Worm (Caenorhabditis elegans) whole organism, L4/young adult: ENCODE results near the gene exo-1.
A peak's percentile ranks its signal among the peaks of the same experiment; 100 is the strongest.

Experiments used
- W03F9.2 ChIP-seq: fragments of 150-350 bp; optimal IDR thresholded peaks from 2 replicates; lab custom pipeline; 2014; ENCODE audit warnings: missing biosample characterization, missing genetic modification characterization
- dao-5 ChIP-seq: sonication (generic microtip); optimal IDR thresholded peaks from 2 replicates; lab custom pipeline; 2016; ENCODE audit warnings: missing genotype, missing genetic modification characterization, moderate library complexity, missing compliant biosample characterization
- him-1 ChIP-seq: sonication (generic microtip); optimal IDR thresholded peaks from 2 replicates; lab custom pipeline; 2016; ENCODE audit warnings: missing genotype, missing genetic modification reagents, missing genetic modification characterization, missing compliant biosample characterization

exo-1 gene

DNA sequence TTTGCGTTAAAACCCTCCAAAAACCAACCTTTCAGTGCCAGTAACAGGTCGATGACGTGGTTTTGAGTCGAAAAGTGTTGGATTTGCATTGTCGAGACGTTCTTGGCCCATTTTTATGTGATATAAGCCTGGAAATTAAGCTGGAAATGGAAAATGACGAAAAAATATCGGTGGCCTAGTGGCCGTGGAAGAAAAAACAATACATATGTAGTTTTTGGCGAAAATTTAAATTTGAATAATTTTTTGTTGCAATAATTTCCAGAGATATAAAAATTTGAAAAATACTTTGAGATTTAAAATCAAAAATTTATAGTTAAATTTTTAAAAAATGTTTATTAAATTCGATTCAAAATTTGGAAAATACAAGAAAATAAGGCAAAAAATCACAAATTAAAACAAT lies 16.1 kb downstream of the exo-1 start, which contains the start of gene ciao-2B:
ciao-2B (minus strand) TSS at position 130 of the 400 bp plus-strand sequence.
- TF ChIP-seq W03F9.2 (tag; lab: Kevin White, UChicago): no peak
- no peak for TF ChIP-seq dao-5 (tag; lab: Kevin White, UChicago)
- no peak for TF ChIP-seq him-1 (tag; lab: Kevin White, UChicago)

DNA sequence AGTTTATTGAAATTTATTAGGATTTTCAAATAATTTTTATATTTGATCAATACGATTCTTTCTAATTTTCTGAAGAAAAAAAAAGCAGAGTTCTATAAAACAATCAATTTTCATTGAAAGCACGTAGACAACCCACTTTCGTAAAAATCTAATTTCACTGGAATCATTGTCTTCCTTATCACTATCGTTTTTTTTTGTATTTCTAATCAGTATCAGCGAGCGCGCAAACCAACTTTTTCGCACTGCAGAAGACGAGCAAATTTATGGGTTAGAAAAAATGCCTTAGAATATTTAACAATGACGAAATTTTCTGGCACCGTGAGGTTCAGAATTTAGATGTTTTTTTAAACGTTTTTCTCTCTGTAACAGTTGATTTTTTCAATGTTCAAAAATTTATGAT lies 29.5 kb downstream of the exo-1 start:
- TF ChIP-seq dao-5 (tag; lab: Kevin White, UChicago): no peak
- no peak for TF ChIP-seq him-1 (tag; lab: Kevin White, UChicago)

DNA sequence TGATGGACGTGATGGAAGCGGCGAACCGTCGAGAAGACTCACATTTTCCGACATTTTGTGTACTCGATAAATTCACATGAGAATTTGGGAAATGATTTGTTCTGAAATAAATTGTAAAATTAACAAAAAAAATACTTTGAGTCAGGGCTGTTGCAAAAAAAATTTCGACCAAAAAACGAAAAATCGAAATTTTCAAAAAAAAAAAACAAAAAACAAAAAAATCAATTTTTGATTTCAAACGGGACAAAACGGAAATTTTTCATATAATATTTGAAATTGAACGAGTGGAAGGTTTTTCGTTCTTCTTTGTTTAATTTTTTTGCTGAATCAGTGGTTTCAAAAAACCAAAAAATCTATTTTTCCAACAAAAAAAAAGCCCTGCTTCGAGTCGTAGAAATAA lies 31.9 kb downstream of the exo-1 start, which contains the start of gene cua-1:
cua-1 (minus strand) TSS at position 101 of the 400 bp plus-strand sequence.
- TF ChIP-seq W03F9.2 (tag; lab: Kevin White, UChicago): no peak
- TF ChIP-seq him-1 (tag; lab: Kevin White, UChicago): no peak

DNA sequence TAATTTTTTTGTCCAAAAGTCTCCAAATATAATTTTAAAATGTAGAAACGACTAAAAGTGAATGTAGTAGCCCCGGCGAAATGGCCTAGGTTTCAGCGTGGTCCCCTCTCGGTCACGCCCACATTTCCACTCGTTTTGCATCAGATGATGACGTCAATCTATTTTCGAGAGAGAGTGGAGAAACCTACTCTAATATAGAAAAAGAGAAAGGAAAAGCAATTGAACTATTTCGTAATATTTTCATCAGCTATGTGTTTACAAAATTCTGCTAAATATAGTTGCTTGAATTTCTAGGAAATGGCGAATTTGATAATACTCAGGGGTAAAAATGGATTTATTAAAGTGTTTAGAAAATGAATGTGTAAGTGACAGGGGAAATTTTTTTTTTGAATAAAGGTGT lies 32.5 kb downstream of the exo-1 start:
- TF ChIP-seq him-1 (tag; lab: Kevin White, UChicago) (no peak), W03F9.2 (tag; lab: Kevin White, UChicago) (no peak), dao-5 (tag; lab: Kevin White, UChicago) (no peak)

DNA sequence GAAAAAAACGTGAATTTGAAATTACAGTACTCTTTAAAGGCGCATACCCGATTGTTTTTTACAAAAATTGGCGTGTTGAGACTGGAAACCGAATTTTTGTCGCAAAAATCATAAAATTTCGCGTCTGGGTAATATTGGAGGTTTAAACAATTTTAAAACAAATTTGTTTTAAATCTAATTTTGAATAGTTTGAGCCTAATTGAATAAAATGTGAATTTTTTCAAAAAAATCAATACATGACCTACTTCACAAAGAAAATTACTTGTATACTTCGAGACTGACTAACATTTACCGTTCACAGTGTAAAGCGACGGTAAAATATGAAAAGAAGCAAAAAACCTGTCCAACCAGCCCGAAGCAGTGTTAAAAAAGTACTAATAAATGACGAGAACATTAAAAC lies 34.0 kb downstream of the exo-1 start:
- no peak for TF ChIP-seq him-1 (tag; lab: Kevin White, UChicago)
- TF ChIP-seq W03F9.2 (tag; lab: Kevin White, UChicago): no peak
- TF ChIP-seq dao-5 (tag; lab: Kevin White, UChicago): no peak

DNA sequence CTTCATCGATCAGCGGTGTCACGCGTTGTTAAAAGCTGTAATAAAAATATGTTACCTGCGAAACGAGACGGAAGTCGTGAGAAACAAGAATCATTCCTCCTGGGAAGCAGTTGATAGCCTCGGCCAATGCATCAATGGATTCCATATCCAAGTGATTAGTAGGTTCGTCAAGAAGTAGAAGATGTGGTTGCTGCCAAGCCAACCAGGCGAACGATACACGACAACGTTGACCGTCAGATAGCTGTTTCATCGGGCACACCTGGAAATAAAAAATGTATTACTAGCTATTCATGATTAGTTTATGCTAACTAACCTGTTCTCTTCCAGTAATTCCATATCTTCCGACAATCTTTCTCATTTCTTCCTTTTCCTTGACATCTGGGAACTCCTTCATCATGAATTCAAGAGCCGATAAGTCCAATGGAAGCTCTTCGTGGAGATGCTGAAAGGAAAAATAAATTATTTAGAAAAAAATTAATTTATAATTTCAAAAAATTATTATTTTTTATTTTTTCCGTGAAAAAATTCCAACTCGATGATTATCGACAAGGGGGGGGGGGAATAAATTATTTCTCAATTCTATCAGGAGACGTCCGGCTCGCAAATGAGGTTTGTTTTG lies 35.8 kb downstream of the exo-1 start, which contains the start of gene tag-164:
tag-164 (plus strand) TSS at position 569 of the 619 bp plus-strand sequence.
- TF ChIP-seq dao-5 (tag; lab: Kevin White, UChicago) (no peak), him-1 (tag; lab: Kevin White, UChicago) (no peak), W03F9.2 (tag; lab: Kevin White, UChicago) (no peak)

DNA sequence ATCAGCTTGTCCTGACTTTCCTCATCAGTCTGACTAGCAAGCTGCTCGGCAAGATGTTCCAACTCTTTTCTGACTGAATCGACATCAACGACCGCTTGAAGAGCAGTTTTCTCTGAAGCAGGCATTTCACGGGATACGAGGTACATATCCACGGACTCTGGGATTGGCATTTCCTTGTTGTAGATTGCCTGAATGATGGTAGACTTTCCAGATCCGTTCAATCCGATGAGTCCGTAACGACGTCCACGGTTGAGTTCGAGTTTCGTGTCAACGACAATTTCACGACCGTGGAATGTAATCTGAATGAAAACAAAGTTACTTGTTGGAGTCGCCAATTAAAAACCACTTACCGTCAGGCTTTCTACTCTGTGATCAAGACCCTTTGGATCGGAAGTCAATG lies 38.2 kb downstream of the exo-1 start:
- TF ChIP-seq dao-5 (tag; lab: Kevin White, UChicago) (no peak), W03F9.2 (tag; lab: Kevin White, UChicago) (no peak), him-1 (tag; lab: Kevin White, UChicago) (no peak)

DNA sequence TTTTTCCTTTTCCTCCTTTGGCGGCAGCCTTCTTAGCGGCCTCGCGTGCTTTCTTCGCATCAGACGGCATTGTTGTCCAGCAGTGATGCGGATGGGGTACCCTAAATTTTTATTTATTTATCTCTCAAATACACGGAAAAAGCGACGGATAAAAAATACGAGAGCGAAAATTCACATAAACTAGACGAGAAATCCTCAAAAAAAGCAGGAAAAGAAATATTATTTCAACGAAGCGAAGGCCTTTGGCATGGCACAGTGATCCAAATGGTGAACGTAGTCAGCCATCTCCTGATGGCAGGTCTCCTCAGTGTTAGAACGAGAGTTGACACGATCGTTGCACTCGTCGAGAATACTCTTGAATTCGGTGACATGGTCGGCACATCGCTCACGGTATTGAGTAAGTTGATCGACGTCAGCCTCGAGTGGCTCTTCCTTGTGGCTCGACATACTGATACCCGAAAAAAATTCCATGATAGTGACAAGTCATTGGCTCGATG lies 38.9 kb downstream of the exo-1 start, which contains the start of the genes abcf-2 and T27E9.2:
abcf-2 (minus strand) TSS at position 101 of the 497 bp plus-strand sequence.
T27E9.2 (minus strand) TSS at position 447 of the 497 bp plus-strand sequence.
- TF ChIP-seq him-1 (tag; lab: Kevin White, UChicago) (no peak), W03F9.2 (tag; lab: Kevin White, UChicago) (no peak), dao-5 (tag; lab: Kevin White, UChicago) (no peak)

DNA sequence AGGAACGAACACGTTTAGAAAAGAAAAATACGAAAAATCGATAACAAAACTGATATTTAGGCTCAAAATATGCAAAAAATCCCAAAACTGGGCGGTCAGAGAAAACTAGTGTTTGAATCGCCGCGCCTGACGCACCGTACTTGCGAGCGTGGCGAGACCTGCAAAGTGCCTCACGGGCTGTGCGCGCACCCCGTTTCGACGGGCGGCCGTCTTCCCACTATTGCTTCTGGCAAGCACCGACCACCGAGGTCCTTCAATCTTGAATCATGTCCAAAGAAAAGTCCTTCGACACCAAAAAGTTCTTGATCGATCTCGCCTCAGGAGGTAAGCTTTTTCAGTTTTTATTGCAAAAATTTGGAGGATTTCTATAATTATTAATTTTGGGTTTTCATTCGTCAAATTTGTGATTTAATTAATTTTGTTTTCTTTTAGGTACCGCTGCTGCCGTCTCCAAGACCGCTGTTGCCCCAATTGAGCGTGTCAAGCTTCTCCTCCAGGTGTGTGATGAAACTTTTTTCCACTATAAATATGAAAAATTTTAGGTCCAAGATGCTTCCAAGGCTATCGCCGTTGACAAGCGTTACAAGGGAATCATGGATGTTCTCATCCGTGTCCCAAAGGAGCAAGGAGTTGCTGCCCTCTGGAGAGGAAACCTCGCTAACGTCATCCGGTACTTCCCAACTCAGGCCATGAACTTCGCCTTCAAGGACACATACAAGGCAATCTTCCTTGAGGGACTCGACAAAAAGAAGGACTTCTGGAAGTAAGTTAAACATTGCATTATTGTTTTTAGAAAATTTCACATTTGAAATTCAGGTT lies 39.9 kb downstream of the exo-1 start, which contains the start of gene ant-1.1:
ant-1.1 (plus strand) TSS at position 199 of the 819 bp plus-strand sequence.
- TF ChIP-seq dao-5 (tag; lab: Kevin White, UChicago) (no peak), him-1 (tag; lab: Kevin White, UChicago) (peak; percentile 38), W03F9.2 (tag; lab: Kevin White, UChicago) (peak; percentile 88)

DNA sequence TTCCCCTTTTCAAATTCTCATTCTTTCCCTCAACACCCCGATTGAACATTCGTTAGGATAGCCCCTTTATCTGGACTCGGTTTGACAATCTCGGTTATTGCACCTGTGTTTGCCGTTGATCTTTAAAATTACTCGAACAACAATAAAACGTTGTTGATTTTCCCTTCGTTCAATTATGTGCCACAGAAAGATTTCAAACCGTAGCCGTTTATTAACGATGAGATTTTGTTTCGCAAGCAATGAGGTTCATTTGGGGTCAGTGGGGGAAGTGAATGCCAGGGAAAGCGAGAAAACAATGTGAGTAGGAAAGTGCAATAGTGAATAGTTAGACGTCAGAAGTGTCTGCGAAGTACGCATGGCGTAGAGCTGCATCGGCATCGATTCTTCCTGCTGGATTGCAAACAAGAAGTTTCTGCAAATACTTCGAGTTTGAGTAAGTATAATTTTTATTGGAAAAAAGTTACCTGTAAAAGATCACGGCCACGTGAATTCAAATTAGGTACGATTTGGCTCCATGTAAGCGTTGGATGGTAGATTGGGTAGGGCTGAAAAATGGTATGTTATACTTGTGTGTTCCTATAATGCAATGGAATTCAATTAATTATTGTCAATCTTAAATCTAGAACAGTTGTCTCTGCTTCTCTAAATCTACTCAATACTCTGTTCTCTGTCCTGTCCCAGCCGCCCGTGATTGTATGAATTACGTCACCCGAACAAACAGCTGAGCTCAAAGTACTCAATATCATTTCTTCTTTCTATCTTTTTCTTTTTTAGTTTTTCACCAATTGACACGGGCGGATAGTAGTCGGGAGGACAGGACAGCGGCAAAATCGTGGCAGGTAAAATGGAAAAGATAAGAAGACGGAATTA lies 41.4 kb downstream of the exo-1 start, which contains the start of gene kel-3:
kel-3 (plus strand) TSS at position 328 of the 870 bp plus-strand sequence.
- TF ChIP-seq dao-5 (tag; lab: Kevin White, UChicago) (peak; percentile 75), W03F9.2 (tag; lab: Kevin White, UChicago) (peak; percentile 40), him-1 (tag; lab: Kevin White, UChicago) (peak; percentile 41)

DNA sequence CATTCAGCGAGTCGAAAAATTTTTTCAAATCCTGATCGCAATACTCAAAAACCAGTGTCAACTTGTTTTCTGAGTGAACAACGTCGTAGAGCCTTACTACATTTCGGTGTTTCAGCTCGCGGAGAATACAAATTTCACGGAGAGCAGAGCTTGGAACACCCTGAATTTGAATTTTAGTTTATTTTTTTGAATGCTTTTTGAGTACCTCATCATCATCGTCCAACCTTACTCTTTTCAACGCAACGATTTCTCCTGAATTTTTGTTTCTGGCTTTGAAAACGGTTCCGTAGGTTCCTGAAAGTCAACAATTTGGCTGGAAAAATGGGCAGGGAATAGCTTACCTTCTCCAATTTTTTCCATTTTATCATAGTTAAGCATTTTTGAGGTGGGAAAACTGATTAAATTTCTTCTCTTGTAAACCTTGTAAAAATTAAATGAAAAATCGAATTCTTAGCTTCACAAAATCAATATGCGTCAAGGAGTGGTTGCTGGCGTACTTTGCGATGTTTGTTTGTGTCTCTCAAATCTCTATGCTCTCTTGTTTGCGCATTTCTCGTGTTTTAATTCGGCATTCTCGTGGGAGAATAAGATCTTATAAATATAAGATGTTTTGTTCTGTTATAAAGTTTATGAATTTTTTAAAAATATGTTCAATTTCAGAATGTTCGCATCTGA lies 42.7 kb downstream of the exo-1 start, which contains the start of gene cdk-5:
cdk-5 (minus strand) TSS at position 425 of the 675 bp plus-strand sequence.
- TF ChIP-seq W03F9.2 (tag; lab: Kevin White, UChicago): peak; percentile 87
- no peak for TF ChIP-seq dao-5 (tag; lab: Kevin White, UChicago)
- peak; percentile 6 for TF ChIP-seq him-1 (tag; lab: Kevin White, UChicago)
